Worm (Caenorhabditis elegans) whole organism, young adult: ENCODE data around the gene tbb-1.

Experiments
- F37B4.10 ChIP-seq: fragments of 200-800 bp; sonication (Bioruptor generic); IDR thresholded peaks from 2 replicates; pipeline ENCODE4 v1.3.6; 2022; ENCODE audit warnings: missing genetic modification characterization, missing compliant biosample characterization
- F49E8.2 ChIP-seq: sonication (generic microtip); optimal IDR thresholded peaks from 3 replicates; lab custom pipeline; 2017; ENCODE audit warnings: missing genetic modification characterization, mild to moderate bottlenecking, missing compliant biosample characterization, antibody characterized with exemption, moderate library complexity; ENCODE audit not compliant: insufficient read depth
- K11D2.4 ChIP-seq: fragments of 200-800 bp; sonication (Bioruptor generic); IDR thresholded peaks from 2 replicates; pipeline ENCODE4 v1.3.6; 2022; ENCODE audit warnings: missing genetic modification reagents, missing genetic modification characterization, missing compliant biosample characterization
- K12H6.12 ChIP-seq: fragments of 200-800 bp; sonication (Bioruptor generic); optimal IDR thresholded peaks from 2 replicates; lab custom pipeline; 2018; ENCODE audit warnings: mild to moderate bottlenecking, missing genetic modification characterization, missing compliant biosample characterization
- Y56A3A.18 ChIP-seq: fragments of 200-800 bp; sonication (Bioruptor generic); IDR thresholded peaks from 2 replicates; pipeline ENCODE4 v1.3.6; 2022; ENCODE audit warnings: missing genetic modification reagents, missing genetic modification characterization, missing compliant biosample characterization
- attf-3 ChIP-seq: fragments of 200-800 bp; sonication (Bioruptor generic); conservative IDR thresholded peaks from 2 replicates; pipeline ENCODE4 v1.3.6; 2022; ENCODE audit warnings: missing genetic modification reagents, missing genetic modification characterization, missing compliant biosample characterization
- cebp-2 ChIP-seq: fragments of 200-800 bp; sonication (Bioruptor generic); IDR thresholded peaks from 2 replicates; pipeline ENCODE4 v1.3.6; 2022; ENCODE audit warnings: missing genetic modification characterization, missing compliant biosample characterization
- efl-1 ChIP-seq: fragments of 150-350 bp; optimal IDR thresholded peaks from 2 replicates; lab custom pipeline; 2014; ENCODE audit warnings: missing biosample characterization, missing genetic modification reagents, missing genetic modification characterization
- him-1 ChIP-seq: sonication (generic microtip); optimal IDR thresholded peaks from 2 replicates; lab custom pipeline; 2016; ENCODE audit warnings: missing genotype, missing genetic modification reagents, missing genetic modification characterization, missing compliant biosample characterization
- hmg-1.2 ChIP-seq: fragments of 200-800 bp; sonication (Bioruptor generic); IDR thresholded peaks from 2 replicates; pipeline ENCODE4 v1.3.6; 2022; ENCODE audit warnings: missing genetic modification reagents, missing genetic modification characterization, missing compliant biosample characterization
- lin-26 ChIP-seq: fragments of 200-800 bp; sonication (Bioruptor generic); IDR thresholded peaks from 2 replicates; pipeline ENCODE4 v1.3.6; 2022; ENCODE audit warnings: missing genetic modification reagents, missing genetic modification characterization, missing compliant biosample characterization
- pha-4 ChIP-seq: fragments of 150-350 bp; sonication (generic microtip); optimal IDR thresholded peaks from 2 replicates; lab custom pipeline; 2014; ENCODE audit warnings: missing biosample characterization, missing genetic modification reagents, missing genetic modification characterization
- unc-130 ChIP-seq: sonication (generic microtip); optimal IDR thresholded peaks from 2 replicates; lab custom pipeline; 2016; ENCODE audit warnings: missing genetic modification reagents, missing genetic modification characterization, missing compliant biosample characterization
- unc-62 ChIP-seq: fragments of 150-350 bp; optimal IDR thresholded peaks from 2 replicates; lab custom pipeline; 2014; ENCODE audit warnings: missing biosample characterization, missing genetic modification reagents, missing genetic modification characterization

ce11 chrIII:10791233-10791632 lies 49.0 kb upstream of the tbb-1 start:
- TF ChIP-seq unc-130: no peak
- no peak for TF ChIP-seq attf-3
- no peak for TF ChIP-seq hmg-1.2
- no peak for TF ChIP-seq lin-26 (GFP tag; lab: Robert Waterston, UW)
- TF ChIP-seq him-1: no peak
- no peak for TF ChIP-seq F37B4.10 (GFP tag; lab: Robert Waterston, UW)
- TF ChIP-seq K11D2.4 (GFP tag; lab: Robert Waterston, UW): no peak
- no peak for TF ChIP-seq unc-62 (GFP tag; lab: Kevin White, UChicago)
- TF ChIP-seq Y56A3A.18 (GFP tag; lab: Robert Waterston, UW): no peak
- no peak for TF ChIP-seq cebp-2
- TF ChIP-seq pha-4 (tag; lab: Kevin White, UChicago): no peak
- TF ChIP-seq efl-1: no peak
- TF ChIP-seq F49E8.2: no peak
- TF ChIP-seq K12H6.12 (tag; lab: Kevin White, UChicago): no peak
